Fruit fly (Drosophila melanogaster) whole organism: ENCODE measurements around the gene ND-30.

ENCODE experiments used
- CG8478 ChIP-seq: fragments of >200 bp; optimal IDR thresholded peaks from 2 replicates; lab custom pipeline; 2018; ENCODE audit warnings: inconsistent platforms
- Dll ChIP-seq: fragments of >200 bp; optimal IDR thresholded peaks from 2 replicates; lab custom pipeline; 2017
- EcR ChIP-seq, 2 experiments: fragments of >200 bp; optimal IDR thresholded peaks; 2 replicates each; lab custom pipeline; 2017; ENCODE audit warnings: missing biosample characterization in 2 of 2, missing genetic modification characterization in 2 of 2, missing genetic modification reagents in 2 of 2
- psq ChIP-seq: fragments of >200 bp; optimal IDR thresholded peaks from 2 replicates; lab custom pipeline; 2017
- usp ChIP-seq: fragments of >200 bp; optimal IDR thresholded peaks from 2 replicates; lab custom pipeline; 2017; ENCODE audit warnings: missing biosample characterization, missing genetic modification characterization, mixed read lengths

DNA sequence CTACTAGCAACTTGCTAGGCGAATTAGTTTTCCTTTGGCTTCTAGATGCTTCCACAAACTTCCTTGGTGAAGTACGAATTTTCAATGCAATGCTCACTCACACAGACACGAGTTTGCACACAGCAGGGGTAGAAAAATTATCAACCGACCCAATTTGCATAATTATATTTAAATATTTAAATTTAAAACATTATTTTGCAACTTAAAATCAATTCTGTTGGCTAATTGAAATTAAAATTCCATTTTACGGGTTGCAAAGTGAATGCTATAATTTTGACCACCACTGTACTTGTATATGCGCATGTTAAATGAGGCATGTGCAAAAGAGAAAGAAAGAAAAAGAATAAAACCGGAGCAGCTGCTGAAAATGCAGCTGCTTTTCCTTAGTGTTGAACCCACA, 34.7 kb upstream of the ND-30 start:
- TF ChIP-seq psq (lab: Kevin White, UChicago) (no peak), CG8478 (no peak), Dll (lab: Kevin White, UChicago) (no peak), EcR (GFP tag; optimal IDR thresholded peaks at IDR 0.05; lab: Kevin White, UChicago) (no peak), usp (GFP tag; lab: Kevin White, UChicago) (no peak)
